Worm (Caenorhabditis elegans) whole organism, late embryonic: ENCODE measurements around the gene C14A4.13.

Experiments used
- K02D7.2 ChIP-seq: sonication (generic microtip); optimal IDR thresholded peaks from 2 replicates; lab custom pipeline; 2017; ENCODE audit warnings: mild to moderate bottlenecking, missing genetic modification characterization, missing compliant biosample characterization
- ceh-14 ChIP-seq: sonication (generic microtip); optimal IDR thresholded peaks from 2 replicates; lab custom pipeline; 2016; ENCODE audit warnings: missing genotype, missing genetic modification characterization, missing compliant biosample characterization
- ceh-22 ChIP-seq: sonication (generic microtip); optimal IDR thresholded peaks from 2 replicates; lab custom pipeline; 2017; ENCODE audit warnings: missing biosample characterization, missing genetic modification characterization
- ceh-31 ChIP-seq: sonication (generic microtip); optimal IDR thresholded peaks from 2 replicates; lab custom pipeline; 2016; ENCODE audit warnings: missing genetic modification characterization, missing compliant biosample characterization
- elt-4 ChIP-seq: sonication (generic microtip); optimal IDR thresholded peaks from 2 replicates; lab custom pipeline; 2016; ENCODE audit warnings: missing genetic modification characterization, missing compliant biosample characterization
- eyg-1 ChIP-seq: sonication (generic microtip); optimal IDR thresholded peaks from 2 replicates; lab custom pipeline; 2016; ENCODE audit warnings: missing genotype, missing genetic modification characterization, missing compliant biosample characterization
- fkh-10 ChIP-seq: fragments of 150-350 bp; optimal IDR thresholded peaks from 2 replicates; lab custom pipeline; 2014; ENCODE audit warnings: missing biosample characterization, missing genetic modification reagents, missing genetic modification characterization
- mec-3 ChIP-seq: sonication (generic microtip); optimal IDR thresholded peaks from 2 replicates; lab custom pipeline; 2016; ENCODE audit warnings: borderline replicate concordance, missing genetic modification characterization, missing compliant biosample characterization
- nfya-1 ChIP-seq: sonication (generic microtip); optimal IDR thresholded peaks from 2 replicates; lab custom pipeline; 2017; ENCODE audit warnings: missing genetic modification characterization, mild to moderate bottlenecking, missing compliant biosample characterization, antibody characterized with exemption, moderate library complexity
- odd-2 ChIP-seq: sonication (generic microtip); optimal IDR thresholded peaks from 2 replicates; lab custom pipeline; 2017; ENCODE audit warnings: antibody characterized with exemption, mild to moderate bottlenecking, missing genetic modification characterization, missing compliant biosample characterization
- pag-3 ChIP-seq: sonication (generic microtip); optimal IDR thresholded peaks from 2 replicates; lab custom pipeline; 2016; ENCODE audit warnings: missing compliant biosample characterization, missing genetic modification characterization, borderline replicate concordance
- unc-86 ChIP-seq: sonication (generic microtip); optimal IDR thresholded peaks from 2 replicates; lab custom pipeline; 2016; ENCODE audit warnings: missing genetic modification characterization, missing compliant biosample characterization
- ztf-16 ChIP-seq: sonication (generic microtip); optimal IDR thresholded peaks from 2 replicates; lab custom pipeline; 2017; ENCODE audit warnings: missing genetic modification characterization, missing compliant biosample characterization

DNA sequence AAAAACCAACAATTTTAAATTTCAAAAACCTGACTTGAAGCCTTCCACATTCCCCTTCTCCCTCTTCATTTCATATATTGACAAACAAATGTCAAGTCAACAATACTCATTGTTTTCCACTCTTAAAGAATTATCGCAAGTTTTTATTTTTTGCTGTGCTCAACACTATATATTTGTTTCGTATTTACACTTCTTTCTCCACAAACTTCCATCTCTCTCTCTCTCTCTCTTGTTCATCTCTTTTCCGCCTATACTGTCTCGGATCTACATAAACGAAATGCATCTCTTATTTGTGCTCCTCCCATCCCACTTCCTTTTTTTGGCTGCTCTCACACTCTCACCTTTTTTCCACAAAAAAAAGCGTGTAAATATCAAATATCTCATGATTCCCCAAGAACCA, 5.5 kb upstream of the C14A4.13 start, which contains the start of gene C14A4.12:
- TF ChIP-seq unc-86 (tag; lab: Kevin White, UChicago) (no peak), eyg-1 (tag; lab: Kevin White, UChicago) (no peak), mec-3 (no peak), pag-3 (no peak), ceh-14 (no peak), ztf-16 (tag; lab: Kevin White, UChicago) (no peak), odd-2 (tag; lab: Kevin White, UChicago) (no peak), fkh-10 (GFP tag; lab: Kevin White, UChicago) (no peak), elt-4 (tag; lab: Kevin White, UChicago) (no peak), K02D7.2 (tag; lab: Kevin White, UChicago) (no peak), ceh-22 (tag; lab: Kevin White, UChicago) (no peak), ceh-31 (no peak), nfya-1 (tag; lab: Kevin White, UChicago) (no peak)
